Fruit fly (Drosophila melanogaster) whole organism, wandering third instar larva: ENCODE data around the gene puc.
A peak's percentile ranks its signal among the peaks of the same experiment; 100 is the strongest.

ENCODE experiments used
- Hr78 ChIP-seq: fragments of >200 bp; optimal IDR thresholded peaks from 2 replicates; lab custom pipeline; 2017; ENCODE audit warnings: missing biosample characterization, missing genetic modification characterization
- Jra ChIP-seq: sonication (Bioruptor generic); optimal IDR thresholded peaks from 2 replicates; lab custom pipeline; 2016; ENCODE audit warnings: missing biosample characterization, missing genetic modification characterization
- psq ChIP-seq: fragments of 200-800 bp; sonication (Bioruptor generic); optimal IDR thresholded peaks from 3 replicates; lab custom pipeline; 2017; ENCODE audit warnings: missing biosample characterization, mild to moderate bottlenecking, missing genetic modification characterization, moderate library complexity

DNA sequence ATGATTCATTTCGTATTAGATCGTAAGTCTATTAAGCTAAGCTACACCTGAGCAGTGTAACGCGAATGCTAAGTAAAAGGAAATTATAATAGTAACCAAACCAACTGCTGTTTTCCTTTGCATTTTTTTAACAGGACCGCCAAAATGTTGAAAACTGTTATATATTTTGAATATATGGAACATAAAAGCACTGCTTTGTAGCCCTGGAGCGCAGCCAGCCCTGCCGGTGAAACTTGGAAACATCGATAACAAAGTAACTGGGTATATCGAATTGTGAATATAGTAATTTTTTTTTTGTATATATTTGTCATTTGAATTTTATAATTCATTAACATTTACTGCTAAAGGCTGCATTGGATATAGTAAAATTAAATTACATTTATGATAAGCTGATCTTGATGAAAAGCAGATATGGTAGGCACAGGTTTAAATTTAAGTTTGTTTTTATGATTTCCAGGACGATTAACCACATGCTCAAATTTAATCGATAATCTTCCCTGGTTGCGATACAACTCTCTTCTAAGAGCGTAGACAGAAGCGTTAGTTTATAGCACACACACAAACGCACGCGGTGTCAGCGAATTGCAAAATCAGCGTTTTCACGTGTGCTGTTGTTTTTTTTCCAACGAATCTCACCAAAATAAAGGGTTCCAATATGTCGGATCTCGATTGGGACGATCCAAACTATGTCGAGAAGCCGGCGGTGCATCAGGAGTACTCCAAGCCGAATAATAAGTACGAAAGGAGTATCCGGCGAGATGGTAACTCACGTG, 17.3 kb downstream of the puc start, which contains the start of gene CG7878:
- TF ChIP-seq psq (GFP tag; lab: Kevin White, UChicago) (peak; percentile 46), Hr78 (GFP tag; lab: Kevin White, UChicago) (no peak), Jra (GFP tag; lab: Kevin White, UChicago) (peak; percentile 27)
